Fruit fly (Drosophila melanogaster) whole organism, embryonic: Measurements from ENCODE around the gene CG9044.

Experiments
- Aef1 ChIP-seq: fragments of 200-800 bp; sonication (Bioruptor generic); IDR thresholded peaks from 3 replicates; pipeline ENCODE4 v1.3.6; 2022; ENCODE audit warnings: missing biosample characterization, missing genetic modification characterization
- CG10565 ChIP-seq: fragments of 200-800 bp; sonication (Bioruptor generic); optimal IDR thresholded peaks from 3 replicates; lab custom pipeline; 2016; ENCODE audit warnings: missing biosample characterization, mild to moderate bottlenecking, missing genetic modification characterization
- CG11247 ChIP-seq: fragments of 200-800 bp; sonication (Bioruptor generic); IDR thresholded peaks from 2 replicates; pipeline ENCODE4 v1.3.6; 2022; ENCODE audit warnings: missing biosample characterization, missing genetic modification characterization
- CG11504 ChIP-seq: fragments of 200-800 bp; sonication (Bioruptor generic); optimal IDR thresholded peaks from 3 replicates; lab custom pipeline; 2019; ENCODE audit warnings: missing biosample characterization, mild to moderate bottlenecking, missing genetic modification characterization, moderate library complexity
- CG11560 ChIP-seq: fragments of 200-800 bp; sonication (Bioruptor generic); IDR thresholded peaks from 3 replicates; pipeline ENCODE4 v1.3.6; 2022; ENCODE audit warnings: missing biosample characterization, missing genetic modification characterization
- CG13287 ChIP-seq: fragments of 200-800 bp; sonication (Bioruptor generic); IDR thresholded peaks from 2 replicates; pipeline ENCODE4 v1.3.6; 2022; ENCODE audit warnings: missing biosample characterization, missing genetic modification characterization; ENCODE audit not compliant: partially characterized antibody
- CG15011 ChIP-seq: fragments of 200-800 bp; sonication (Bioruptor generic); optimal IDR thresholded peaks from 3 replicates; lab custom pipeline; 2018; ENCODE audit warnings: missing biosample characterization, mild to moderate bottlenecking, missing genetic modification characterization
- CG15269 ChIP-seq: fragments of 200-800 bp; sonication (Bioruptor generic); optimal IDR thresholded peaks from 2 replicates; lab custom pipeline; 2018; ENCODE audit warnings: missing biosample characterization, mild to moderate bottlenecking, missing genetic modification characterization, moderate library complexity
- CG15601 ChIP-seq: fragments of 200-800 bp; sonication (Bioruptor generic); optimal IDR thresholded peaks from 3 replicates; lab custom pipeline; 2019; ENCODE audit warnings: missing biosample characterization, mild to moderate bottlenecking, missing genetic modification characterization, moderate library complexity
- CG1603 ChIP-seq: fragments of 200-800 bp; sonication (Bioruptor generic); optimal IDR thresholded peaks from 2 replicates; lab custom pipeline; 2019; ENCODE audit warnings: missing biosample characterization, mild to moderate bottlenecking, missing genetic modification characterization, moderate library complexity
- CG17568 ChIP-seq: fragments of 200-800 bp; sonication (Bioruptor generic); optimal IDR thresholded peaks from 2 replicates; lab custom pipeline; 2018; ENCODE audit warnings: missing biosample characterization, mild to moderate bottlenecking, missing genetic modification characterization, moderate library complexity
- CG17612 ChIP-seq: fragments of 200-800 bp; sonication (Bioruptor generic); IDR thresholded peaks from 2 replicates; pipeline ENCODE4 v1.3.6; 2022; ENCODE audit warnings: missing biosample characterization, missing genetic modification characterization
- CG18262 ChIP-seq: fragments of 200-800 bp; optimal IDR thresholded peaks from 3 replicates; lab custom pipeline; 2019; ENCODE audit warnings: missing biosample characterization, mild to moderate bottlenecking, missing genetic modification characterization, moderate library complexity
- CG1832 ChIP-seq: fragments of 200-800 bp; sonication (Bioruptor generic); optimal IDR thresholded peaks from 2 replicates; lab custom pipeline; 2017; ENCODE audit warnings: missing biosample characterization, mild to moderate bottlenecking, missing genetic modification characterization, inconsistent platforms
- CG2889 ChIP-seq: fragments of 200-800 bp; sonication (Bioruptor generic); IDR thresholded peaks from 3 replicates; pipeline ENCODE4 v1.3.6; 2022; ENCODE audit warnings: missing biosample characterization, missing genetic modification characterization
- CG30020 ChIP-seq: fragments of 200-800 bp; optimal IDR thresholded peaks from 2 replicates; lab custom pipeline; 2019; ENCODE audit warnings: missing biosample characterization, mild to moderate bottlenecking, missing genetic modification characterization, moderate library complexity
- CG3065 ChIP-seq: fragments of 200-800 bp; sonication (Bioruptor generic); optimal IDR thresholded peaks from 2 replicates; lab custom pipeline; 2016; ENCODE audit warnings: missing biosample characterization, missing genetic modification characterization
- CG3281 ChIP-seq: fragments of 200-800 bp; sonication (Bioruptor generic); optimal IDR thresholded peaks from 3 replicates; lab custom pipeline; 2017; ENCODE audit warnings: missing biosample characterization, mild to moderate bottlenecking, missing genetic modification characterization
- CG33213 ChIP-seq: fragments of 200-800 bp; sonication (Bioruptor generic); optimal IDR thresholded peaks from 3 replicates; lab custom pipeline; 2016; ENCODE audit warnings: missing biosample characterization, missing genetic modification characterization
- CG4328 ChIP-seq: fragments of 200-800 bp; sonication (Bioruptor generic); optimal IDR thresholded peaks from 3 replicates; lab custom pipeline; 2017; ENCODE audit warnings: missing biosample characterization, missing genetic modification reagents, missing genetic modification characterization
- CG4360 ChIP-seq: fragments of 200-800 bp; sonication (Bioruptor generic); IDR thresholded peaks from 2 replicates; pipeline ENCODE4 v1.3.6; 2022; ENCODE audit warnings: missing biosample characterization, missing genetic modification characterization
- CG4424 ChIP-seq: fragments of 200-800 bp; sonication (Bioruptor generic); optimal IDR thresholded peaks from 3 replicates; lab custom pipeline; 2016; ENCODE audit warnings: missing biosample characterization, missing genetic modification characterization
- CG4730 ChIP-seq: fragments of 200-800 bp; sonication (Bioruptor generic); IDR thresholded peaks from 2 replicates; pipeline ENCODE4 v1.3.6; 2022; ENCODE audit warnings: missing biosample characterization, missing genetic modification characterization
- CG6689 ChIP-seq: fragments of 200-800 bp; sonication (Bioruptor generic); IDR thresholded peaks from 2 replicates; pipeline ENCODE4 v1.3.6; 2022; ENCODE audit warnings: missing biosample characterization, missing genetic modification characterization
- CG7745 ChIP-seq: fragments of 200-800 bp; sonication (Bioruptor generic); optimal IDR thresholded peaks from 2 replicates; lab custom pipeline; 2018; ENCODE audit warnings: missing biosample characterization, mild to moderate bottlenecking, missing genetic modification characterization, moderate library complexity
- CG7786 ChIP-seq: fragments of 200-800 bp; sonication (Bioruptor generic); optimal IDR thresholded peaks from 2 replicates; lab custom pipeline; 2016; ENCODE audit warnings: missing biosample characterization, missing genetic modification characterization
- CG7928 ChIP-seq: fragments of 200-800 bp; sonication (Bioruptor generic); optimal IDR thresholded peaks from 2 replicates; lab custom pipeline; 2017; ENCODE audit warnings: missing biosample characterization, mild to moderate bottlenecking, missing genetic modification characterization
- MESR4 ChIP-seq: fragments of 200-800 bp; sonication (Bioruptor generic); optimal IDR thresholded peaks from 2 replicates; lab custom pipeline; 2018; ENCODE audit warnings: missing biosample characterization, mild to moderate bottlenecking, missing genetic modification characterization, moderate library complexity
- Neu2 ChIP-seq: fragments of 200-800 bp; sonication (Bioruptor generic); optimal IDR thresholded peaks from 3 replicates; lab custom pipeline; 2016; ENCODE audit warnings: missing biosample characterization, missing genetic modification characterization, borderline replicate concordance
- Pdp1 ChIP-seq, 2 experiments: fragments of 200-800 bp; sonication (Bioruptor generic); optimal IDR thresholded peaks; 3 replicates each; lab custom pipeline; 2016; ENCODE audit warnings: missing biosample characterization in 2 of 2, missing genetic modification characterization in 2 of 2, mild to moderate bottlenecking in 1 of 2, moderate library complexity in 1 of 2
- Side ChIP-seq: fragments of 200-800 bp; sonication (Bioruptor generic); optimal IDR thresholded peaks from 2 replicates; lab custom pipeline; 2016; ENCODE audit warnings: missing biosample characterization, missing genetic modification characterization
- Sox102F ChIP-seq: fragments of 200-800 bp; sonication (Bioruptor generic); optimal IDR thresholded peaks from 2 replicates; lab custom pipeline; 2018; ENCODE audit warnings: missing biosample characterization, mild to moderate bottlenecking, missing genetic modification characterization, moderate library complexity
- Ssrp ChIP-seq: fragments of 200-800 bp; sonication (Bioruptor generic); optimal IDR thresholded peaks from 2 replicates; lab custom pipeline; 2018; ENCODE audit warnings: missing biosample characterization, mild to moderate bottlenecking, missing genetic modification characterization, moderate library complexity
- ase ChIP-seq: fragments of 200-800 bp; sonication (Bioruptor generic); IDR thresholded peaks from 3 replicates; pipeline ENCODE4 v1.3.6; 2022; ENCODE audit warnings: missing biosample characterization, missing genetic modification characterization
- bab2 ChIP-seq: fragments of 200-800 bp; sonication (Bioruptor generic); optimal IDR thresholded peaks from 2 replicates; lab custom pipeline; 2016; ENCODE audit warnings: missing biosample characterization, missing genetic modification characterization
- br ChIP-seq: fragments of >200 bp; optimal IDR thresholded peaks from 2 replicates; lab custom pipeline; 2017
- dan ChIP-seq: fragments of 200-800 bp; sonication (Bioruptor generic); IDR thresholded peaks from 2 replicates; pipeline ENCODE4 v1.3.6; 2022; ENCODE audit warnings: missing biosample characterization, missing genetic modification characterization
- dm ChIP-seq: fragments of 200-800 bp; sonication (Bioruptor generic); optimal IDR thresholded peaks from 3 replicates; lab custom pipeline; 2016; ENCODE audit warnings: missing biosample characterization, missing genetic modification characterization
- dpn ChIP-seq, 2 experiments: fragments of 200-800 bp; sonication (Bioruptor generic); optimal IDR thresholded peaks; 3 replicates each; lab custom pipeline; 2016; ENCODE audit warnings: missing biosample characterization in 2 of 2, missing genetic modification characterization in 2 of 2
- gcm2 ChIP-seq: fragments of 200-800 bp; sonication (Bioruptor generic); optimal IDR thresholded peaks from 2 replicates; lab custom pipeline; 2016; ENCODE audit warnings: missing biosample characterization, missing genetic modification characterization
- gem ChIP-seq: fragments of 200-800 bp; sonication (Bioruptor generic); optimal IDR thresholded peaks from 2 replicates; lab custom pipeline; 2019; ENCODE audit warnings: missing biosample characterization, mild to moderate bottlenecking, missing genetic modification characterization, moderate library complexity
- gsb ChIP-seq: fragments of 200-800 bp; sonication (Bioruptor generic); IDR thresholded peaks from 2 replicates; pipeline ENCODE4 v1.3.6; 2022; ENCODE audit warnings: missing biosample characterization, missing genetic modification characterization
- ham ChIP-seq: fragments of 200-800 bp; sonication (Bioruptor generic); IDR thresholded peaks from 2 replicates; pipeline ENCODE4 v1.3.6; 2022; ENCODE audit warnings: missing biosample characterization, missing genetic modification characterization
- insv ChIP-seq, 2 experiments: fragments of 200-800 bp; sonication (Bioruptor generic); optimal IDR thresholded peaks; 3 replicates each; lab custom pipeline; 2016 to 2018; ENCODE audit warnings: missing biosample characterization in 2 of 2, missing genetic modification characterization in 2 of 2
- kah ChIP-seq: fragments of 200-800 bp; sonication (Bioruptor generic); optimal IDR thresholded peaks from 2 replicates; lab custom pipeline; 2018; ENCODE audit warnings: missing biosample characterization, mild to moderate bottlenecking, missing genetic modification characterization
- otp ChIP-seq: fragments of 200-800 bp; sonication (Bioruptor generic); IDR thresholded peaks from 3 replicates; pipeline ENCODE4, ENCODE4 v1.3.6; 2022; ENCODE audit warnings: missing biosample characterization, missing genetic modification characterization
- rib ChIP-seq: fragments of 200-800 bp; sonication (Bioruptor generic); IDR thresholded peaks from 2 replicates; pipeline ENCODE4 v1.3.6; 2022; ENCODE audit warnings: missing biosample characterization, missing genetic modification characterization
- ro ChIP-seq: fragments of 200-800 bp; sonication (Bioruptor generic); IDR thresholded peaks from 2 replicates; pipeline ENCODE4 v1.3.6; 2022; ENCODE audit warnings: missing biosample characterization, missing genetic modification characterization
- scrt ChIP-seq: fragments of 200-800 bp; sonication (Bioruptor generic); optimal IDR thresholded peaks from 2 replicates; lab custom pipeline; 2018; ENCODE audit warnings: missing biosample characterization, mild to moderate bottlenecking, missing genetic modification characterization, moderate library complexity
- tx ChIP-seq: fragments of 200-800 bp; sonication (Bioruptor generic); optimal IDR thresholded peaks from 2 replicates; lab custom pipeline; 2016; ENCODE audit warnings: missing biosample characterization, missing genetic modification characterization
- yki ChIP-seq: fragments of >200 bp; optimal IDR thresholded peaks from 3 replicates; lab custom pipeline; 2018
- zen2 ChIP-seq: fragments of 200-800 bp; sonication (Bioruptor generic); IDR thresholded peaks from 3 replicates; pipeline ENCODE4 v1.3.6; 2022; ENCODE audit warnings: missing biosample characterization, missing genetic modification characterization; ENCODE audit not compliant: partially characterized antibody

CG9044 gene

DNA sequence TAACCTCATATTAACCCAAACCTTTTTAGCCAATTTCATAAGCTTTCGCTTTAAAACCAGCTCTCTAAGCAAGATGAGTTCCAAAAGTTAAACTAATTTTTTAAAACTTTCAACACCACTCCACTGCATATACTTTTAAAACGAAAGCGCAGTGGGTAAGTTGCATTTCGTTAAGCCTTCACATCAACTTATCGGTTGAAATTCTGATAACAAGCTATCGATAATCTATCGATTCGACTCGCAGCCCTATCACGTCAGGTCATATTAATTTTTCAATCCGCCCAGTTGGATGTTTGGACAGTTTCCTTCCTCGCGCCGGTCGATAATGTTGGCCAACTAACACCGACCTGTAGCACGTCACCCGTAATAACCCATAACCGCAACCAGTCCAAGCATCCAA lies 36.8 kb downstream of the CG9044 start, which contains the start of gene ifc (continued):
- TF ChIP-seq zen2 (GFP tag; lab: Robert Waterston, UW) (no peak), CG3065 (GFP tag; lab: Kevin White, UChicago) (no peak), CG11247 (GFP tag; lab: Robert Waterston, UW) (no peak), br (lab: Kevin White, UChicago) (no peak), scrt (peak; percentile 62), CG4360 (no peak), CG30020 (tag; lab: Kevin White, UChicago) (peak; percentile 96), CG4730 (GFP tag; lab: Robert Waterston, UW) (no peak), CG3281 (GFP tag; lab: Kevin White, UChicago) (peak; percentile 50), Pdp1 (GFP tag; optimal IDR thresholded peaks at IDR 0.05; lab: Kevin White, UChicago) (peak; percentile 68 to 72), Neu2 (GFP tag; lab: Kevin White, UChicago) (peak; percentile 82), insv (GFP tag; optimal IDR thresholded peaks at IDR 0.05; lab: Kevin White, UChicago) (peak in 1 of 2 experiments; percentile 44), Ssrp (tag; lab: Kevin White, UChicago) (peak; percentile 61), bab2 (peak; percentile 49), CG15011 (GFP tag; lab: Kevin White, UChicago) (no peak), CG7745 (no peak), gsb (no peak), gem (tag; lab: Kevin White, UChicago) (no peak), CG18262 (tag; lab: Kevin White, UChicago) (peak; percentile 50), ro (GFP tag; lab: Robert Waterston, UW) (no peak), dm (GFP tag; lab: Kevin White, UChicago) (peak; percentile 70), CG1603 (tag; lab: Kevin White, UChicago) (peak; percentile 91), ase (GFP tag; lab: Robert Waterston, UW) (no peak), CG4424 (GFP tag; lab: Kevin White, UChicago) (peak; percentile 51), gcm2 (GFP tag; lab: Kevin White, UChicago) (no peak), Side (GFP tag; lab: Kevin White, UChicago) (peak; percentile 32), yki (lab: Kevin White, UChicago) (no peak), CG33213 (GFP tag; lab: Kevin White, UChicago) (peak; percentile 84), CG15601 (peak; percentile 72), ham (GFP tag; lab: Robert Waterston, UW) (no peak), CG6689 (GFP tag; lab: Robert Waterston, UW) (no peak), CG11504 (tag; lab: Kevin White, UChicago) (no peak), Aef1 (no peak), Sox102F (no peak), CG10565 (GFP tag; lab: Kevin White, UChicago) (no peak), kah (GFP tag; lab: Kevin White, UChicago) (peak; percentile 18), MESR4 (GFP tag; lab: Kevin White, UChicago) (peak; percentile 85), CG1832 (no peak), CG15269 (peak; percentile 61), CG11560 (tag; lab: Robert Waterston, UW) (no peak), dan (GFP tag; lab: Robert Waterston, UW) (no peak), tx (GFP tag; lab: Kevin White, UChicago) (peak; percentile 37), CG7928 (GFP tag; lab: Kevin White, UChicago) (peak; percentile 98), CG2889 (GFP tag; lab: Robert Waterston, UW) (no peak), otp (GFP tag; lab: Robert Waterston, UW) (no peak), CG17612 (GFP tag; lab: Robert Waterston, UW) (no peak), CG7786 (GFP tag; lab: Kevin White, UChicago) (peak; percentile 54), rib (GFP tag; lab: Robert Waterston, UW) (no peak), CG17568 (no peak), CG4328 (GFP tag; lab: Kevin White, UChicago) (peak; percentile 24), dpn (GFP tag; optimal IDR thresholded peaks at IDR 0.05; lab: Kevin White, UChicago) (peak; percentile 67 to 75), CG13287 (no peak)
